Worm (Caenorhabditis elegans): ENCODE results near the gene K11C4.1.
A peak's percentile ranks its signal among the peaks of the same experiment; 100 is the strongest.

K11C4.1 gene

DNA sequence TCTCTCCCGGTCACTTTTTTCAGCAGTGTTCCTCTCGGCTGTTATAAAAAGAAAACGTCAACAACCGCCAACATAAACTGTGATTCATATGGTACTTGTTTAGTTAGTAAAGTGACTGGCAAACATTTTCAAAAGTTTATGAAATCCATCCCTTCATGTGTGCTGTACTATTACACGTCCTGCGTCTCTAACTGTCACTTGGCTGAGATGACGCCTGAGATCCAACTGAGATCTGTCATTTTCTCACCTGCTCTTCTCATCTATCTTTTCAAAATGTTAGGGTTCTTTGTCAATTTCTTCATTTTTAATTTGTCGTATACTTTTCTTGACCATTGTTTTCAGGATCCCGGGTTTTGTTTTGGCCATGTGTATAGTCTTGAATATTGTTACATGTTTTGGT is 22.1 kb upstream of the K11C4.1 start:
- TF ChIP-seq pat-9 (tag; optimal IDR thresholded peaks at IDR 0.05) (no peak), unc-55 (GFP tag; optimal IDR thresholded peaks at IDR 0.05) (peak; percentile 88)

ce11 chrV:6875795-6876194 is 21.0 kb upstream of the K11C4.1 start:
- TF ChIP-seq elt-2 (tag; optimal IDR thresholded peaks at IDR 0.05) (no peak), ceh-34 (tag; optimal IDR thresholded peaks at IDR 0.05) (peak; percentile 81)

DNA sequence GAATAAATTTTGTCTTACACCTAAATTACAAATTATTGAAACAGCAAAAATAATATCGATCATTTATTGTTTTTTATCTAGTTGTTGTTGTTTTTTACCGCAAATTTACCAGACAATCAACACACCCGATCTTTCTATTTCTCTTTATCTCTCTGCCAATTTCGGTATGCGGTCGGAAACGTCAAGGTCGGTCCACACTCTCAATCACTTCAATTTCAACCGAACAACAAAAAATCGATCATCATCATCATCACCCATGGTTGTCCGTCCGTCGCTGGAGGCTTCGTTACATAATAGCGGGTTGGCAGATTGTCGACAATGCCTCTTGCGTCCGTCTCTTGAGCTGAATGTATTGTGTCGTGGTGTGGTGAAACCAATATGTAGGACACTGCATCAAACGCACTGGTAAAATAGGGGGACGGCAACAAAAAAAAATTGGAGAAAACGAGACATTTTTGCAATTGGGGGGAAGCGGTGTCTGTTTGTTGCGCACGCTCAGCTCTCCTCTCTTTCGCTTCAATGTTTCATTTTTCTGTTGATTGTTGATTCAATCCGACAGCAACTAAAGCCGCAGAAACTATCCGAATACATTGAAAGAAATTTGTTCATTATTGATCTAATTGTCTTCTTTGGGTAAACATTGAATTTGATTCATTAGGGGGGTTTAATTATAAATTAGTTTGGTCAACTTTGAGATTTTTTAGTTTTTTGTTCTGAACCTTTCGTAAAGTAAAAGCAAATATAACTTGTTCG is 19.9 kb upstream of the K11C4.1 start:
- TF ChIP-seq nhr-11 (tag; optimal IDR thresholded peaks at IDR 0.05) (no peak), syd-9 (tag; optimal IDR thresholded peaks at IDR 0.05) (no peak), pqm-1 (tag; optimal IDR thresholded peaks at IDR 0.05) (no peak), pax-1 (tag; optimal IDR thresholded peaks at IDR 0.05) (no peak), hlh-13 (GFP tag; optimal IDR thresholded peaks at IDR 0.05) (no peak), gmeb-2 (tag; optimal IDR thresholded peaks at IDR 0.05) (no peak), sox-2 (GFP tag; IDR thresholded peaks at IDR 0.05) (no peak), fkh-6 (tag; optimal IDR thresholded peaks at IDR 0.05) (no peak), odd-2 (tag; optimal IDR thresholded peaks at IDR 0.05) (no peak), ceh-22 (tag; optimal IDR thresholded peaks at IDR 0.05) (no peak), ztf-16 (tag; optimal IDR thresholded peaks at IDR 0.05) (no peak), ref-2 (tag; optimal IDR thresholded peaks at IDR 0.05) (no peak), dve-1 (tag; optimal IDR thresholded peaks at IDR 0.05) (no peak), pat-9 (tag; optimal IDR thresholded peaks at IDR 0.05) (no peak), fkh-10 (GFP tag; optimal IDR thresholded peaks at IDR 0.05) (no peak), lim-6 (tag; optimal IDR thresholded peaks at IDR 0.05) (no peak)

DNA sequence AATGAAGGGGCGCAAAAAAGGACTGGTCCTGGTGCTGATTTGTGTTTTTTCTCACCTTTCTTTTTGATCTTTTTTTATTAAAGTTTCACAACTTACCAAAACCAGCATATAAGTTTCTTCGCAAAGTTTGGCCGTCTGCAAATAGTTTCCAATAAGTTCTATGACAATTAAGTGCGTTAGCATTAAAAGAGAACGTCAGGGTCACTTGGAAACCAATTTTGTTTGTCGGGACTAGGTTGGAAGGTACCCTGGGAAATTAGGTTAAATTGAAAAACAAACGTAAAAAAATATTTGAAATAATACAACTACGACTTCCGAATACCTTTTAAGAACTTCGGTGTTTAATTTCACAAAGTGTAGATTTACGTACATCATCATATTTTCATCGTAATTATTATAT is 18.2 kb upstream of the K11C4.1 start:
- TF ChIP-seq ahr-1 (tag; optimal IDR thresholded peaks at IDR 0.05) (no peak), unc-42 (tag; optimal IDR thresholded peaks at IDR 0.05) (no peak), unc-55 (GFP tag; optimal IDR thresholded peaks at IDR 0.05) (no peak), rnt-1 (tag; optimal IDR thresholded peaks at IDR 0.05) (no peak), mec-3 (tag; optimal IDR thresholded peaks at IDR 0.05; ENCODE audit: borderline replicate concordance) (no peak), C08G9.2 (tag; optimal IDR thresholded peaks at IDR 0.05) (no peak), unc-86 (tag; optimal IDR thresholded peaks at IDR 0.05) (no peak), ceh-9 (tag; optimal IDR thresholded peaks at IDR 0.05) (no peak), sdc-2 (tag; optimal IDR thresholded peaks at IDR 0.05) (no peak), nhr-11 (tag; optimal IDR thresholded peaks at IDR 0.05) (no peak), elt-4 (tag; optimal IDR thresholded peaks at IDR 0.05) (no peak), lin-11 (tag; optimal IDR thresholded peaks at IDR 0.05) (no peak), F13H6.1 (tag; optimal IDR thresholded peaks at IDR 0.05) (no peak), nfya-1 (tag; optimal IDR thresholded peaks at IDR 0.05) (no peak), zip-5 (tag; optimal IDR thresholded peaks at IDR 0.05) (no peak), pha-4 (tag; optimal IDR thresholded peaks at IDR 0.05) (no peak), ref-2 (tag; optimal IDR thresholded peaks at IDR 0.05) (no peak), pax-1 (tag; optimal IDR thresholded peaks at IDR 0.05) (no peak), ets-4 (tag; optimal IDR thresholded peaks at IDR 0.05) (no peak), ceh-14 (tag; optimal IDR thresholded peaks at IDR 0.05) (no peak)

ce11 chrV:6879490-6879889 is 17.3 kb upstream of the K11C4.1 start:
- TF ChIP-seq elt-4 (tag; optimal IDR thresholded peaks at IDR 0.05) (no peak), ceh-31 (tag; optimal IDR thresholded peaks at IDR 0.05) (peak; percentile 93), dmd-4 (tag; optimal IDR thresholded peaks at IDR 0.05; ENCODE audit: borderline replicate concordance) (peak; percentile 60), ceh-22 (tag; optimal IDR thresholded peaks at IDR 0.05) (no peak), ttx-3 (tag; optimal IDR thresholded peaks at IDR 0.05) (no peak), nfya-1 (tag; optimal IDR thresholded peaks at IDR 0.05) (peak; percentile 89), ceh-6 (GFP tag; optimal IDR thresholded peaks at IDR 0.05) (peak; percentile 26), che-1 (tag; optimal IDR thresholded peaks at IDR 0.05) (no peak), hlh-15 (tag; optimal IDR thresholded peaks at IDR 0.05) (no peak), ztf-16 (tag; optimal IDR thresholded peaks at IDR 0.05) (peak; percentile 31), pat-9 (tag; optimal IDR thresholded peaks at IDR 0.05) (peak; percentile 19), ama-1 (optimal IDR thresholded peaks at IDR 0.05) (no peak), ceh-19 (GFP tag; optimal IDR thresholded peaks at IDR 0.05) (peak; percentile 62), tbx-2 (tag; optimal IDR thresholded peaks at IDR 0.05) (peak; percentile 90), fkh-10 (GFP tag; optimal IDR thresholded peaks at IDR 0.05) (no peak), pqm-1 (tag; optimal IDR thresholded peaks at IDR 0.05) (peak; percentile 20), unc-42 (tag; optimal IDR thresholded peaks at IDR 0.05) (peak; percentile 86), ceh-24 (tag; optimal IDR thresholded peaks at IDR 0.05) (no peak), ceh-34 (tag; optimal IDR thresholded peaks at IDR 0.05) (peak; percentile 92), lin-11 (tag; optimal IDR thresholded peaks at IDR 0.05) (no peak)

Data from whole organism, late embryonic.